Worm (Caenorhabditis elegans) whole organism, midembryonic: ENCODE measurements around the gene sra-13.

ENCODE experiments used
- T22C8.4 ChIP-seq: fragments of 200-800 bp; sonication (Bioruptor generic); IDR thresholded peaks from 2 replicates; pipeline ENCODE4 v1.3.6; 2022; ENCODE audit warnings: missing genetic modification characterization, missing compliant biosample characterization
- cog-1 ChIP-seq: sonication (generic microtip); optimal IDR thresholded peaks from 2 replicates; lab custom pipeline; 2016; ENCODE audit warnings: missing genetic modification characterization, missing compliant biosample characterization
- flt-1 ChIP-seq: fragments of 200-800 bp; sonication (Bioruptor generic); IDR thresholded peaks from 2 replicates; pipeline ENCODE4 v1.3.6; 2022; ENCODE audit warnings: missing genetic modification characterization, missing compliant biosample characterization
- klf-2 ChIP-seq: fragments of 200-800 bp; sonication (Bioruptor generic); conservative IDR thresholded peaks from 2 replicates; pipeline ENCODE4 v1.3.6; 2022; ENCODE audit warnings: missing genetic modification reagents, missing genetic modification characterization, missing compliant biosample characterization
- tab-1 ChIP-seq: fragments of 200-800 bp; sonication (Bioruptor generic); IDR thresholded peaks from 2 replicates; pipeline ENCODE4 v1.3.6; 2022; ENCODE audit warnings: missing genetic modification characterization, missing compliant biosample characterization

DNA sequence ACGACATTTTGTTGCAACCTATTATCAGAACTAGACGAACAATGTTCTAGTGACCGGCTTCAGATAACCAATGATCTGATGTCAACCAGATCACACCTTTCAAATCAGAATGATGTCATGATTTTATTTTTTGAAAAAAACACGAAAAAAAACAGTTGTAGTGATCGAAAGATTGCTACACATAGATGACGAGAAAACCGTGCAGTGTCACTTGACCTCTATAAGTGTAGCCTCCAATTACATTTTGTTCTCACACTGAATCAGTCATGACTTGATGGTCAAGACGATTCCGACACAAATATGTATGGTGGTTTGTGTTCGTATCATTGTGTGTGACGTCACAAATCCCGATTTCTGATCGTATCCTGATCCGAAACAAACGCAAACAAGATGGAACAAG lies 32.6 kb downstream of the sra-13 start:
- TF ChIP-seq T22C8.4 (GFP tag; lab: Robert Waterston, UW) (no peak), cog-1 (tag; lab: Kevin White, UChicago) (no peak), flt-1 (GFP tag; lab: Robert Waterston, UW) (no peak), tab-1 (no peak), klf-2 (GFP tag; lab: Robert Waterston, UW) (no peak)
